Worm (Caenorhabditis elegans): ENCODE results near the gene fipr-29.

Gene fipr-29

DNA sequence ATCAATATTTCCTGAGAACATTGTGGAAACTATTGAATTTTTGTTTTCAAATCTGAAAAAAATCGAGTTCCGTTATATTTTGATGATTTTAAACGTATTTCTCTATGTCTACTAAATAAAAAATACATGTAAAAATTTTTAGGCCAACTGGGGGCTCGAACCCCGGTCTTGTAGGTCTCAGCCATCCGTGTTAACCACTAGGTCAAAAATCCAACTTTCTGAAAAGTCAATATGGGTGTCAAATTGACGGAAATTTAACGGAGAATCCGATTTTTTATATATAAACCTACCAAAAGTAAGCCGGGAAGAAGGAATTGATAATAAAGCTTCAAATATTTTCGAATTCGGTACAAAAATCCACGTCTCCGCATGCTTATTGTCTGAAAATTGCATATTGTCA is 46.1 kb upstream of the fipr-29 start:
- TF ChIP-seq mdl-1 (tag; optimal IDR thresholded peaks at IDR 0.05) (no peak), peb-1 (tag; optimal IDR thresholded peaks at IDR 0.05) (no peak), nhr-25 (tag; optimal IDR thresholded peaks at IDR 0.05) (no peak), nhr-6 (tag; optimal IDR thresholded peaks at IDR 0.05) (no peak), nhr-10 (tag; optimal IDR thresholded peaks at IDR 0.05) (no peak), nhr-11 (tag; optimal IDR thresholded peaks at IDR 0.05) (no peak), elt-3 (tag; optimal IDR thresholded peaks at IDR 0.05) (no peak), alr-1 (tag; optimal IDR thresholded peaks at IDR 0.05) (no peak), ztf-1 (GFP tag; conservative IDR thresholded peaks at IDR 0.05) (no peak), unc-39 (tag; optimal IDR thresholded peaks at IDR 0.05) (no peak)

ce11 chrIII:3105212-3105611 is 45.0 kb upstream of the fipr-29 start:
- TF ChIP-seq lin-11 (tag; optimal IDR thresholded peaks at IDR 0.05) (no peak), dmd-4 (tag; optimal IDR thresholded peaks at IDR 0.05) (no peak), Y55F3AM.14 (GFP tag; optimal IDR thresholded peaks at IDR 0.05) (no peak), ztf-4 (tag; optimal IDR thresholded peaks at IDR 0.05) (no peak), mdl-1 (tag; optimal IDR thresholded peaks at IDR 0.05) (no peak), skn-1 (tag; optimal IDR thresholded peaks at IDR 0.05) (no peak), ama-1 (optimal IDR thresholded peaks at IDR 0.05) (no peak), elt-3 (tag; optimal IDR thresholded peaks at IDR 0.05) (no peak), lin-13 (GFP tag; optimal IDR thresholded peaks at IDR 0.05) (no peak), C34F6.9 (tag; optimal IDR thresholded peaks at IDR 0.05) (no peak), unc-62 (GFP tag; optimal IDR thresholded peaks at IDR 0.05) (no peak), nhr-77 (tag; optimal IDR thresholded peaks at IDR 0.05) (no peak), nhr-21 (tag; optimal IDR thresholded peaks at IDR 0.05) (no peak), blmp-1 (tag; optimal IDR thresholded peaks at IDR 0.05; ENCODE audit: insufficient read depth) (no peak), gmeb-1 (tag; optimal IDR thresholded peaks at IDR 0.05) (no peak), nhr-6 (tag; optimal IDR thresholded peaks at IDR 0.05) (no peak)

DNA sequence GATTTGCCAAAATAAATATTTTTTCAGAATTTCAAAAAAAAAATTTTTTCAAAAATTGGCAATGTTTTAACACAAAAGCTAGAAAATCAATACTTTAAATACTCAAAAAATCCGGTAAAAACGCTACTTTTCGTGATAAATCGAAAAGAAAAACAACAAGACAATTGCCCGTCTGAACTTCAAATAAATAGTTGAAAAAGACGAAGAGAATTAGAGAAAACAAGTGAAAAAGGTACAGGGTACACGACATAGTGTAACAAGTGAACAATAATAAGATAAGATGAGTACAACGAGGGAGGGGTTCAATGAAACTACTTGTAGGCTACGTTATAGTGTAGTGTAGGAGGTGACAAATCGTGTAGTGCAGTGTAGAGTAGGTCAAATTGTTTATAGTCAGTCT is 44.4 kb upstream of the fipr-29 start:
- TF ChIP-seq lin-39 (tag; optimal IDR thresholded peaks at IDR 0.05) = no peak
- no peak for TF ChIP-seq unc-55 (GFP tag; optimal IDR thresholded peaks at IDR 0.05)
- peak; percentile 41 for TF ChIP-seq sma-9 (GFP tag; optimal IDR thresholded peaks at IDR 0.05)
- TF ChIP-seq sma-9 (tag; optimal IDR thresholded peaks at IDR 0.05) = no peak
- TF ChIP-seq nhr-25 (tag; optimal IDR thresholded peaks at IDR 0.05) = peak; percentile 10
- TF ChIP-seq nhr-129 (tag; optimal IDR thresholded peaks at IDR 0.05) = peak; percentile 24

DNA sequence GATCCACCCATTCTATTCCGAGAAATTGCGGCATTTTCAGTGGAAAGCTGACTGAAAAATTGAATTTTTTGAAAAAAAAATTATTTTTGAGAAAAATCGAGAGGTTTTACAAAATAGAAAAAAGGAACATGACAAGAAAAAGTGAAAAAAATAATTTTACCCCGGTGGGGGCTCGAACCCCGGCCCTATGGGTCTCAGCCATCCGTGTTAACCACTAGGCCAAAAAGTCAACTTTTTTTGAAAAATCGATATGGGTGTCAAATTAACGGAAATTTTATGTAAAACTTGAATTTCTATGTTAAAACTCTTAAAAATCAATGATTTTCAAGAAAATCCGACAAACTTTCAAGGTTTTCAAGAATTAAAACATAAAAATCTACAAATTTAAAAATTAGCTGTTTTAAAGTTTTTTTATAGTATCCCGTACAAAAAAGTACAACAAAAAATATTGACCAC is 43.8 kb upstream of the fipr-29 start, which contains the start of gene Y53G8B.2:
TSS of gene Y53G8B.2 (minus strand) at position 51 of the 456 bp plus-strand sequence.
- no peak for TF ChIP-seq ama-1 (optimal IDR thresholded peaks at IDR 0.05)
- TF ChIP-seq F13H6.1 (tag; optimal IDR thresholded peaks at IDR 0.05) = no peak
- TF ChIP-seq lsy-2 (tag; optimal IDR thresholded peaks at IDR 0.05) = no peak

ce11 chrIII:3100593-3101270 is 40.6 kb upstream of the fipr-29 start:
- TF ChIP-seq zag-1 (tag; optimal IDR thresholded peaks at IDR 0.05) (no peak), mab-5 (tag; optimal IDR thresholded peaks at IDR 0.05) (no peak), alr-1 (tag; optimal IDR thresholded peaks at IDR 0.05) (no peak), R02D3.7 (tag; optimal IDR thresholded peaks at IDR 0.05) (no peak), sma-9 (GFP tag; optimal IDR thresholded peaks at IDR 0.05) (no peak), sma-9 (tag; optimal IDR thresholded peaks at IDR 0.05) (no peak), nhr-129 (tag; optimal IDR thresholded peaks at IDR 0.05) (no peak)

DNA sequence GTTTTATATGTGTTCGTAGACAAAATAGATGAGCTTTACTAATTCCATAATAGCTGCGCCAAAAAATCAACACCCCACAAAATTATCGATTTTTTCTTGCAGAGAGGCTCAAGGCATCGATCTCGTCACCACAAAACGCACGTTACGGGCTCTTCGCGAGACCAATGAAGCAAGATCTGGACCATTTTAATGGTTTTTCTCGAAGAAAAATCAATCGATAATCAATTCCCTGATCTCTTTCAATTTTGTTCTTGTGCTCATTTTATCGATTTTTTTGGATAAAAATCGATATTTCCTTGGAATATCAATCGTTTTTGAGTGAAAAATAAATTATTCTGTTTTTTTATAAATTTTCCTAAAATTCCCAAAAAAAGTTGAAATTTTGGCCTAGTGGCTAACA is 40.0 kb upstream of the fipr-29 start:
- TF ChIP-seq lin-39 (tag; optimal IDR thresholded peaks at IDR 0.05) = no peak
- no peak for TF ChIP-seq nhr-12 (tag; optimal IDR thresholded peaks at IDR 0.05)
- TF ChIP-seq mbf-1 (tag; optimal IDR thresholded peaks at IDR 0.05) = no peak
- TF ChIP-seq nhr-21 (tag; optimal IDR thresholded peaks at IDR 0.05) = no peak
- no peak for TF ChIP-seq egl-27 (tag; optimal IDR thresholded peaks at IDR 0.05)
- no peak for TF ChIP-seq elt-1 (tag; optimal IDR thresholded peaks at IDR 0.05)
- no peak for TF ChIP-seq gmeb-1 (tag; optimal IDR thresholded peaks at IDR 0.05)
- TF ChIP-seq elt-3 (tag; optimal IDR thresholded peaks at IDR 0.05) = no peak
- TF ChIP-seq F13H6.1 (tag; optimal IDR thresholded peaks at IDR 0.05) = no peak
- no peak for TF ChIP-seq zag-1 (tag; optimal IDR thresholded peaks at IDR 0.05)
- no peak for TF ChIP-seq ztf-4 (tag; optimal IDR thresholded peaks at IDR 0.05)
- TF ChIP-seq aly-2 (tag; optimal IDR thresholded peaks at IDR 0.05) = no peak
- TF ChIP-seq blmp-1 (tag; optimal IDR thresholded peaks at IDR 0.05; ENCODE audit: insufficient read depth) = no peak
- no peak for TF ChIP-seq C34F6.9 (tag; optimal IDR thresholded peaks at IDR 0.05)
- no peak for TF ChIP-seq sem-4 (tag; optimal IDR thresholded peaks at IDR 0.05)

Measured in whole organism, L2 larva.